Fruit fly (Drosophila melanogaster): ENCODE results near the gene CG13760.

The CG13760 gene

dm6 chrX:2533843-2534473 is 51.5 kb downstream of the CG13760 start (continued):
- TF ChIP-seq CG7556 (GFP tag; optimal IDR thresholded peaks at IDR 0.05) (peak; percentile 30), klu (GFP tag; IDR thresholded peaks at IDR 0.05) (peak; percentile 39; the same call in 1 of the 2 replicates), CG4617 (GFP tag; optimal IDR thresholded peaks at IDR 0.05; ENCODE audit: borderline replicate concordance) (no peak), Nf-YB (GFP tag; optimal IDR thresholded peaks at IDR 0.05) (no peak), Dll (GFP tag; IDR thresholded peaks at IDR 0.05; ENCODE audit: partially characterized antibody) (no peak), wor (GFP tag; IDR thresholded peaks at IDR 0.05) (no peak), gsb (GFP tag; IDR thresholded peaks at IDR 0.05) (no peak), nau (GFP tag; optimal IDR thresholded peaks at IDR 0.05) (peak; percentile 8), CG11085 (GFP tag; IDR thresholded peaks at IDR 0.05) (0 out of 2 replicates have a peak, but pooled peaks have one; percentile 15), CG13624 (GFP tag; optimal IDR thresholded peaks at IDR 0.05) (peak; percentile 43), CG1603 (tag; optimal IDR thresholded peaks at IDR 0.05) (peak; percentile 76), CG12391 (tag; optimal IDR thresholded peaks at IDR 0.05) (peak; percentile 33), Rx (GFP tag; IDR thresholded peaks at IDR 0.05) (peak; percentile 49), ato (GFP tag; IDR thresholded peaks at IDR 0.05; ENCODE audit: partially characterized antibody) (no peak), CG18476 (GFP tag; optimal IDR thresholded peaks at IDR 0.05) (peak; percentile 17), Dfd (GFP tag; optimal IDR thresholded peaks at IDR 0.05) (no peak), CG8290 (GFP tag; optimal IDR thresholded peaks at IDR 0.05) (no peak), CG8290 (tag; optimal IDR thresholded peaks at IDR 0.05) (peak in 1 of 2 experiments; percentile 93), dmrt99B (tag; optimal IDR thresholded peaks at IDR 0.05) (peak; percentile 69), ash1 (GFP tag; optimal IDR thresholded peaks at IDR 0.05) (no peak), CG6854 (GFP tag; optimal IDR thresholded peaks at IDR 0.05) (no peak), lola (GFP tag; optimal IDR thresholded peaks at IDR 0.05) (no peak), ssp (GFP tag; IDR thresholded peaks at IDR 0.05) (peak; percentile 28; the same call in 1 of the 2 replicates), HLH54F (GFP tag; optimal IDR thresholded peaks at IDR 0.05) (peak; percentile 30), CG4328 (GFP tag; optimal IDR thresholded peaks at IDR 0.05) (no peak), pum (GFP tag; optimal IDR thresholded peaks at IDR 0.05) (peak; percentile 8), vvl (GFP tag; IDR thresholded peaks at IDR 0.05) (peak; percentile 81), Xbp1 (GFP tag; optimal IDR thresholded peaks at IDR 0.05) (peak; percentile 63), CG14710 (tag; optimal IDR thresholded peaks at IDR 0.05) (no peak), CG12071 (GFP tag; optimal IDR thresholded peaks at IDR 0.05) (peak; percentile 71), nerfin-1 (tag; optimal IDR thresholded peaks at IDR 0.05) (no peak), CG8089 (GFP tag; optimal IDR thresholded peaks at IDR 0.05) (no peak), tll (GFP tag; optimal IDR thresholded peaks at IDR 0.05) (no peak), Blimp-1 (GFP tag; optimal IDR thresholded peaks at IDR 0.05) (peak; percentile 33), Dbx (GFP tag; IDR thresholded peaks at IDR 0.05) (0 out of 3 replicates have a peak, but pooled peaks have one; percentile 48), CG9727 (GFP tag; optimal IDR thresholded peaks at IDR 0.05) (peak; percentile 45), CoRest (tag; optimal IDR thresholded peaks at IDR 0.05) (peak; percentile 44), crol (GFP tag; IDR thresholded peaks at IDR 0.05) (peak; percentile 23; the same call in 1 of the 2 replicates), CG33213 (GFP tag; optimal IDR thresholded peaks at IDR 0.05) (peak; percentile 29), HmgZ (tag; optimal IDR thresholded peaks at IDR 0.05) (peak; percentile 31), oc (tag; optimal IDR thresholded peaks at IDR 0.05) (peak; percentile 1), gsb-n (tag; optimal IDR thresholded peaks at IDR 0.05) (no peak), NK7.1 (GFP tag; optimal IDR thresholded peaks at IDR 0.05) (no peak), CG43689 (GFP tag; IDR thresholded peaks at IDR 0.05) (0 out of 2 replicates have a peak, but pooled peaks have one; percentile 10), psq (GFP tag; optimal IDR thresholded peaks at IDR 0.05) (no peak), CG7745 (tag; optimal IDR thresholded peaks at IDR 0.05) (no peak), sna (GFP tag; IDR thresholded peaks at IDR 0.05; ENCODE audit: partially characterized antibody) (no peak), CG15514 (GFP tag; optimal IDR thresholded peaks at IDR 0.05) (peak; percentile 43), Vsx1 (GFP tag; optimal IDR thresholded peaks at IDR 0.05) (no peak)

Measured in whole organism, embryonic.